Worm (Caenorhabditis elegans) whole organism, mixed stage, embryonic: ENCODE data around the gene acr-17.

Source experiments
- ces-1 ChIP-seq: fragments of 150-350 bp; optimal IDR thresholded peaks from 2 replicates; lab custom pipeline; 2014; ENCODE audit warnings: missing biosample characterization, missing genetic modification reagents, missing genetic modification characterization
- drap-1 ChIP-seq: fragments of 200-800 bp; sonication (Bioruptor generic); optimal IDR thresholded peaks from 3 replicates; lab custom pipeline; 2018; ENCODE audit warnings: mild to moderate bottlenecking, missing genetic modification characterization, missing compliant biosample characterization
- elt-1 ChIP-seq: sonication (generic microtip); optimal IDR thresholded peaks from 2 replicates; lab custom pipeline; 2017; ENCODE audit warnings: missing genetic modification characterization, mild to moderate bottlenecking, missing compliant biosample characterization, antibody characterized with exemption, moderate library complexity, borderline replicate concordance; ENCODE audit not compliant: insufficient read depth
- flh-1 ChIP-seq: fragments of 200-800 bp; sonication (Bioruptor generic); optimal IDR thresholded peaks from 2 replicates; lab custom pipeline; 2018; ENCODE audit warnings: mild to moderate bottlenecking, missing genetic modification characterization, moderate library complexity, missing compliant biosample characterization
- hlh-1 ChIP-seq: fragments of 150-350 bp; optimal IDR thresholded peaks from 2 replicates; lab custom pipeline; 2014; ENCODE audit warnings: missing biosample characterization, missing genetic modification reagents, missing genetic modification characterization
- lin-32 ChIP-seq: fragments of 200-800 bp; sonication (Bioruptor generic); optimal IDR thresholded peaks from 2 replicates; lab custom pipeline; 2018; ENCODE audit warnings: mild to moderate bottlenecking, missing genetic modification characterization, missing compliant biosample characterization
- mab-5 ChIP-seq: fragments of 150-350 bp; optimal IDR thresholded peaks from 2 replicates; lab custom pipeline; 2014; ENCODE audit warnings: missing biosample characterization, missing genetic modification characterization
- nhr-2 ChIP-seq: fragments of 150-350 bp; optimal IDR thresholded peaks from 2 replicates; lab custom pipeline; 2014; ENCODE audit warnings: missing biosample characterization, missing genetic modification characterization
- nhr-237 ChIP-seq: fragments of 150-350 bp; optimal IDR thresholded peaks from 2 replicates; lab custom pipeline; 2014; ENCODE audit warnings: missing biosample characterization, missing genetic modification characterization
- nhr-28 ChIP-seq: fragments of 150-350 bp; optimal IDR thresholded peaks from 2 replicates; lab custom pipeline; 2014; ENCODE audit warnings: missing biosample characterization, missing genetic modification characterization
- sptf-1 ChIP-seq: sonication (generic microtip); optimal IDR thresholded peaks from 2 replicates; lab custom pipeline; 2017; ENCODE audit warnings: mild to moderate bottlenecking, missing genetic modification characterization, moderate library complexity, missing compliant biosample characterization
- tbx-8 ChIP-seq: fragments of 200-800 bp; sonication (Bioruptor generic); optimal IDR thresholded peaks from 2 replicates; lab custom pipeline; 2018; ENCODE audit warnings: mild to moderate bottlenecking, missing genetic modification characterization, moderate library complexity, missing compliant biosample characterization
- zip-8 ChIP-seq: fragments of 150-350 bp; optimal IDR thresholded peaks from 2 replicates; lab custom pipeline; 2014; ENCODE audit warnings: missing biosample characterization, missing genetic modification characterization

The acr-17 gene

ce11 chrV:2660457-2660856 lies 52.0 kb downstream of the acr-17 start:
- TF ChIP-seq mab-5 (tag; lab: Kevin White, UChicago), result no peak
- no peak for TF ChIP-seq ces-1 (GFP tag; lab: Kevin White, UChicago)
- no peak for TF ChIP-seq elt-1 (tag; lab: Kevin White, UChicago)
- no peak for TF ChIP-seq sptf-1 (tag; lab: Kevin White, UChicago)
- no peak for TF ChIP-seq tbx-8
- TF ChIP-seq nhr-2 (tag; lab: Kevin White, UChicago), result no peak
- TF ChIP-seq drap-1, result no peak
- TF ChIP-seq flh-1 (GFP tag; lab: Kevin White, UChicago), result no peak
- no peak for TF ChIP-seq nhr-28 (tag; lab: Kevin White, UChicago)
- no peak for TF ChIP-seq hlh-1

ce11 chrV:2664525-2665053 lies 56.1 kb downstream of the acr-17 start, which contains the start of gene ndx-2:
ndx-2 (minus strand) TSS chrV:2665003.
- peak; percentile 64 for TF ChIP-seq zip-8 (tag; lab: Kevin White, UChicago)
- TF ChIP-seq nhr-237 (tag; lab: Kevin White, UChicago), result no peak
- no peak for TF ChIP-seq lin-32 (GFP tag; lab: Kevin White, UChicago)
